Worm (Caenorhabditis elegans) whole organism, L4 larva: ENCODE results near the gene Y37E11AL.3.

ENCODE experiments used
- D1046.2 ChIP-seq: fragments of 200-800 bp; sonication (Bioruptor generic); IDR thresholded peaks from 2 replicates; pipeline ENCODE4 v1.3.6; 2022; ENCODE audit warnings: missing genetic modification characterization, missing compliant biosample characterization
- F10B5.3 ChIP-seq: sonication (generic microtip); optimal IDR thresholded peaks from 2 replicates; lab custom pipeline; 2016; ENCODE audit warnings: mild to moderate bottlenecking, missing genetic modification characterization, missing compliant biosample characterization
- F26F4.8 ChIP-seq: fragments of 200-800 bp; sonication (Bioruptor generic); conservative IDR thresholded peaks from 2 replicates; pipeline ENCODE4 v1.3.6; 2022; ENCODE audit warnings: missing genetic modification characterization, missing compliant biosample characterization
- F44E2.7 ChIP-seq: fragments of 200-800 bp; sonication (Bioruptor generic); IDR thresholded peaks from 2 replicates; pipeline ENCODE4 v2.1.2; 2022; ENCODE audit warnings: missing genetic modification characterization, missing compliant biosample characterization
- T20F7.1 ChIP-seq: fragments of 200-800 bp; sonication (Bioruptor generic); optimal IDR thresholded peaks from 2 replicates; lab custom pipeline; 2018; ENCODE audit warnings: mild to moderate bottlenecking, missing genetic modification characterization, missing compliant biosample characterization
- T26A8.4 ChIP-seq: fragments of 200-800 bp; sonication (Bioruptor generic); IDR thresholded peaks from 2 replicates; pipeline ENCODE4 v1.3.6; 2022; ENCODE audit warnings: missing genetic modification characterization, missing compliant biosample characterization
- Y105C5A.15 ChIP-seq: fragments of 200-800 bp; sonication (Bioruptor generic); IDR thresholded peaks from 2 replicates; pipeline ENCODE4 v1.3.6; 2022; ENCODE audit warnings: missing genetic modification characterization, missing compliant biosample characterization
- Y48G9A.11 ChIP-seq: fragments of 200-800 bp; sonication (Bioruptor generic); IDR thresholded peaks from 2 replicates; pipeline ENCODE4 v1.3.6; 2022; ENCODE audit warnings: missing genetic modification reagents, missing genetic modification characterization, missing compliant biosample characterization
- ZK337.2 ChIP-seq: fragments of 200-800 bp; sonication (Bioruptor generic); IDR thresholded peaks from 2 replicates; pipeline ENCODE4 v1.3.6; 2022; ENCODE audit warnings: missing genetic modification reagents, missing genetic modification characterization, missing compliant biosample characterization
- aly-2 ChIP-seq: sonication (generic microtip); optimal IDR thresholded peaks from 2 replicates; lab custom pipeline; 2018; ENCODE audit warnings: missing biosample characterization, missing genetic modification characterization
- arid-1 ChIP-seq: fragments of 200-800 bp; sonication (Bioruptor generic); conservative IDR thresholded peaks from 2 replicates; pipeline ENCODE4 v1.3.6; 2022; ENCODE audit warnings: missing genetic modification reagents, missing genetic modification characterization, missing compliant biosample characterization
- attf-4 ChIP-seq: sonication (generic microtip); optimal IDR thresholded peaks from 3 replicates; lab custom pipeline; 2017; ENCODE audit warnings: missing biosample characterization, missing genetic modification characterization
- ceh-28 ChIP-seq: fragments of 150-350 bp; optimal IDR thresholded peaks from 2 replicates; lab custom pipeline; 2014; ENCODE audit warnings: missing biosample characterization, missing genetic modification reagents, missing genetic modification characterization
- ceh-32 ChIP-seq: sonication (generic microtip); optimal IDR thresholded peaks from 2 replicates; lab custom pipeline; 2016; ENCODE audit warnings: mild to moderate bottlenecking, missing genetic modification characterization, missing compliant biosample characterization; ENCODE audit not compliant: poor library complexity
- ceh-44 ChIP-seq: fragments of 200-800 bp; sonication (Bioruptor generic); IDR thresholded peaks from 2 replicates; pipeline ENCODE4 v1.3.6; 2022; ENCODE audit warnings: missing genetic modification reagents, missing genetic modification characterization, missing compliant biosample characterization
- ctbp-1 ChIP-seq: fragments of 200-800 bp; sonication (Bioruptor generic); IDR thresholded peaks from 2 replicates; pipeline ENCODE4 v1.3.6; 2022; ENCODE audit warnings: missing genetic modification reagents, missing genetic modification characterization, missing compliant biosample characterization
- daf-12 ChIP-seq: fragments of 150-350 bp; optimal IDR thresholded peaks from 2 replicates; lab custom pipeline; 2014; ENCODE audit warnings: missing biosample characterization, missing genetic modification reagents, missing genetic modification characterization
- daf-16 ChIP-seq, 3 experiments: sonication (generic microtip); optimal IDR thresholded peaks; 2 replicates each; lab custom pipeline; 2016 to 2017; ENCODE audit warnings: missing genetic modification characterization in 3 of 3, missing genetic modification reagents in 3 of 3, mild to moderate bottlenecking in 2 of 3, missing compliant biosample characterization in 2 of 3, missing biosample characterization in 1 of 3, moderate library complexity in 1 of 3
- daf-19 ChIP-seq: fragments of 200-800 bp; sonication (Bioruptor generic); conservative IDR thresholded peaks from 2 replicates; pipeline ENCODE4 v1.3.6; 2022; ENCODE audit warnings: missing genetic modification characterization, missing compliant biosample characterization
- dmd-6 ChIP-seq: fragments of 200-800 bp; sonication (Bioruptor generic); IDR thresholded peaks from 2 replicates; pipeline ENCODE4 v1.3.6; 2022; ENCODE audit warnings: missing genetic modification reagents, missing genetic modification characterization, missing compliant biosample characterization
- dmd-8 ChIP-seq: fragments of 200-800 bp; sonication (Bioruptor generic); IDR thresholded peaks from 2 replicates; pipeline ENCODE4 v1.3.6; 2022; ENCODE audit warnings: missing genetic modification characterization, missing compliant biosample characterization
- dpl-1 ChIP-seq: fragments of 150-350 bp; optimal IDR thresholded peaks from 2 replicates; lab custom pipeline; 2014; ENCODE audit warnings: missing biosample characterization, missing genetic modification reagents, missing genetic modification characterization
- egl-27 ChIP-seq: sonication (generic microtip); optimal IDR thresholded peaks from 3 replicates; lab custom pipeline; 2017; ENCODE audit warnings: missing biosample characterization, missing genetic modification reagents, missing genetic modification characterization
- fos-1 ChIP-seq: fragments of 150-350 bp; optimal IDR thresholded peaks from 2 replicates; lab custom pipeline; 2014; ENCODE audit warnings: missing biosample characterization, missing genetic modification characterization
- gei-8 ChIP-seq: fragments of 200-800 bp; sonication (Bioruptor generic); optimal IDR thresholded peaks from 2 replicates; lab custom pipeline; 2018; ENCODE audit warnings: mild to moderate bottlenecking, missing genetic modification characterization, missing compliant biosample characterization
- hif-1 ChIP-seq, 2 experiments: sonication (generic microtip); optimal IDR thresholded peaks; 2 replicates each; lab custom pipeline; 2016 to 2017; ENCODE audit warnings: missing compliant biosample characterization in 2 of 2, missing genetic modification characterization in 2 of 2, missing genetic modification reagents in 2 of 2, missing genotype in 2 of 2, mild to moderate bottlenecking in 1 of 2
- hlh-11 ChIP-seq: fragments of 200-800 bp; sonication (Bioruptor generic); optimal IDR thresholded peaks from 2 replicates; lab custom pipeline; 2018; ENCODE audit warnings: mild to moderate bottlenecking, missing genetic modification characterization, missing compliant biosample characterization
- hlh-30 ChIP-seq: sonication (generic microtip); optimal IDR thresholded peaks from 2 replicates; lab custom pipeline; 2017; ENCODE audit warnings: antibody characterized with exemption, mild to moderate bottlenecking, missing genetic modification characterization, missing compliant biosample characterization; ENCODE audit not compliant: insufficient read depth
- lsy-2 ChIP-seq, 2 experiments: fragments of 150-350 bp in 1 of 2; sonication (generic microtip) in 1 of 2; optimal IDR thresholded peaks; 2 replicates each; lab custom pipeline; 2014 to 2017; ENCODE audit warnings: missing biosample characterization in 2 of 2, missing genetic modification characterization in 2 of 2
- madf-9 ChIP-seq: fragments of 200-800 bp; sonication (Bioruptor generic); conservative IDR thresholded peaks from 2 replicates; pipeline ENCODE4 v1.3.6; 2022; ENCODE audit warnings: missing genetic modification reagents, missing genetic modification characterization, missing compliant biosample characterization
- mdl-1 ChIP-seq, 2 experiments: fragments of 150-350 bp in 1 of 2; sonication (generic microtip) in 1 of 2; optimal IDR thresholded peaks; 2 replicates each; lab custom pipeline; 2014 to 2017; ENCODE audit warnings: missing biosample characterization in 2 of 2, missing genetic modification characterization in 2 of 2
- mdt-29 ChIP-seq: fragments of 200-800 bp; sonication (Bioruptor generic); IDR thresholded peaks from 2 replicates; pipeline ENCODE4 v1.3.6; 2022; ENCODE audit warnings: missing genetic modification reagents, missing genetic modification characterization, missing compliant biosample characterization
- mep-1 ChIP-seq: fragments of 150-350 bp; sonication (generic microtip); optimal IDR thresholded peaks from 3 replicates; lab custom pipeline; 2014; ENCODE audit warnings: missing biosample characterization, missing genetic modification characterization
- nhr-10 ChIP-seq: fragments of 150-350 bp; optimal IDR thresholded peaks from 2 replicates; lab custom pipeline; 2014; ENCODE audit warnings: missing biosample characterization, missing genetic modification characterization
- nhr-102 ChIP-seq: sonication (generic microtip); optimal IDR thresholded peaks from 2 replicates; lab custom pipeline; 2016; ENCODE audit warnings: mild to moderate bottlenecking, missing genetic modification characterization, moderate library complexity, missing compliant biosample characterization
- nhr-11 ChIP-seq: fragments of 150-350 bp; optimal IDR thresholded peaks from 2 replicates; lab custom pipeline; 2014; ENCODE audit warnings: missing biosample characterization, missing genetic modification characterization
- nhr-111 ChIP-seq: fragments of 200-800 bp; sonication (Bioruptor generic); optimal IDR thresholded peaks from 2 replicates; lab custom pipeline; 2018; ENCODE audit warnings: mild to moderate bottlenecking, missing genetic modification characterization, missing compliant biosample characterization
- nhr-25 ChIP-seq: sonication (generic microtip); optimal IDR thresholded peaks from 2 replicates; lab custom pipeline; 2017; ENCODE audit warnings: missing genetic modification characterization, mild to moderate bottlenecking, missing compliant biosample characterization, antibody characterized with exemption, moderate library complexity, borderline replicate concordance; ENCODE audit not compliant: insufficient read depth
- nhr-41 ChIP-seq: fragments of 200-800 bp; sonication (Bioruptor generic); IDR thresholded peaks from 2 replicates; pipeline ENCODE4 v1.3.6; 2022; ENCODE audit warnings: missing genetic modification reagents, missing genetic modification characterization, missing compliant biosample characterization
- nhr-77 ChIP-seq: fragments of 150-350 bp; optimal IDR thresholded peaks from 2 replicates; lab custom pipeline; 2014; ENCODE audit warnings: missing biosample characterization, missing genetic modification characterization
- pha-4 ChIP-seq, 2 experiments: fragments of 150-350 bp in 1 of 2; fragments of 200-800 bp in 1 of 2; sonication (Bioruptor generic) in 1 of 2; IDR thresholded peaks in 1 of 2; optimal IDR thresholded peaks in 1 of 2; 2 replicates each; pipeline versions ENCODE4 v1.3.6 to Lab custom; 2014 to 2022; ENCODE audit warnings: missing genetic modification characterization in 2 of 2, missing genetic modification reagents in 2 of 2, missing biosample characterization in 1 of 2, missing compliant biosample characterization in 1 of 2
- sdz-12 ChIP-seq: fragments of 200-800 bp; sonication (Bioruptor generic); optimal IDR thresholded peaks from 2 replicates; lab custom pipeline; 2018; ENCODE audit warnings: mild to moderate bottlenecking, missing genetic modification characterization, missing compliant biosample characterization
- set-16 ChIP-seq: fragments of 200-800 bp; sonication (Bioruptor generic); IDR thresholded peaks from 2 replicates; pipeline ENCODE4 v1.3.6; 2022; ENCODE audit warnings: missing genetic modification reagents, missing genetic modification characterization, missing compliant biosample characterization
- snpc-4 ChIP-seq: fragments of 150-350 bp; optimal IDR thresholded peaks from 2 replicates; lab custom pipeline; 2014; ENCODE audit warnings: missing biosample characterization, missing genetic modification characterization
- spr-1 ChIP-seq: sonication (generic microtip); optimal IDR thresholded peaks from 2 replicates; lab custom pipeline; 2016; ENCODE audit warnings: mild to moderate bottlenecking, missing genetic modification characterization, missing compliant biosample characterization
- spr-3 ChIP-seq: fragments of 200-800 bp; sonication (Bioruptor generic); optimal IDR thresholded peaks from 2 replicates; lab custom pipeline; 2018; ENCODE audit warnings: mild to moderate bottlenecking, missing genetic modification characterization, missing compliant biosample characterization
- tra-1 ChIP-seq: fragments of 200-800 bp; sonication (Bioruptor generic); IDR thresholded peaks from 2 replicates; pipeline ENCODE4 v1.3.6; 2022; ENCODE audit warnings: missing genetic modification reagents, missing genetic modification characterization, missing compliant biosample characterization
- unc-130 ChIP-seq: sonication (generic microtip); optimal IDR thresholded peaks from 2 replicates; lab custom pipeline; 2016; ENCODE audit warnings: missing genetic modification reagents, missing genetic modification characterization, missing compliant biosample characterization
- ztf-7 ChIP-seq: fragments of 150-350 bp; optimal IDR thresholded peaks from 2 replicates; lab custom pipeline; 2014; ENCODE audit warnings: missing biosample characterization, missing genetic modification characterization

Y37E11AL.3 gene

DNA sequence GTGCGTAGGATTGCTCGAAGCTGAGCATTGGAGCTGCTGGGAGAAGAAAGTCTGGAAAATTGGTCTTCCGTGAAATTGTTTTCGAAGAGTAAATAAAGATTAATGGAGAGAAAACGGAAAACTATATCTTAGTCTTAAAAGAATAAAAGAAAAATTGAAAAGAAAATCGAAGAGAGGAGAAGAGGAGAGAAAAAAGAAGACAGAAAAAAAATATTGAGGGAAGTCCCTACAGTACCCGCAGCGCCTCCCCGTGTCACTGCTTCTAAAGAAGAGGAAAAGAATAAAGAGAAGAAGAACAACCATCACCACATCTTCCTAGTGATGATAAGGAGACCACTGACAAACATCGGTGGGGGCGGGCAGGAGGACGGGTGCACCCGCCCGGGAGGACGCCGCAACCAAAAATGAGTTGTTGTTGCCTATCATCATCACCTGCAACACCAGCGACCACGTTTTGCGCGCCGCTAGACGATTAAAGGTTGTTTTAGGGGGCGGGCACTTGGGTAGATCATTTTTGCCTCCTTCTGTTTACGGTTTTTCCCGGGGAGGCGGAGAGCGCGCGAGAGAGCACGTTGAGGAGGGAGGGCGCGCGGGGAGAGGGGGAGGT, 46.0 kb upstream of the Y37E11AL.3 start, which contains the start of gene CC8.2 (continued):
- TF ChIP-seq ceh-32: no peak
- no peak for TF ChIP-seq tra-1 (GFP tag; lab: Robert Waterston, UW)
- TF ChIP-seq mdl-1 (tag; optimal IDR thresholded peaks at IDR 0.05; lab: Kevin White, UChicago): peak; percentile 44 to 62
- no peak for TF ChIP-seq ctbp-1 (GFP tag; lab: Robert Waterston, UW)
- TF ChIP-seq dmd-8 (GFP tag; lab: Robert Waterston, UW): no peak
- no peak for TF ChIP-seq ceh-44 (GFP tag; lab: Robert Waterston, UW)
- no peak for TF ChIP-seq T26A8.4 (GFP tag; lab: Robert Waterston, UW)
- no peak for TF ChIP-seq Y48G9A.11
- no peak for TF ChIP-seq unc-130 (GFP tag; lab: Kevin White, UChicago)
- TF ChIP-seq egl-27 (tag; lab: Kevin White, UChicago): no peak
- no peak for TF ChIP-seq daf-12
- TF ChIP-seq lsy-2 (tag; optimal IDR thresholded peaks at IDR 0.05; lab: Kevin White, UChicago): peak in 1 of 2 experiments; percentile 23
- TF ChIP-seq nhr-102 (tag; lab: Kevin White, UChicago): peak; percentile 19
- no peak for TF ChIP-seq spr-1 (tag; lab: Kevin White, UChicago)
- no peak for TF ChIP-seq attf-4 (tag; lab: Kevin White, UChicago)
- no peak for TF ChIP-seq nhr-111 (GFP tag; lab: Kevin White, UChicago)
- TF ChIP-seq ZK337.2 (GFP tag; lab: Robert Waterston, UW): 0 out of 2 replicates have a peak, but pooled peaks have one; percentile 12
- no peak for TF ChIP-seq F26F4.8
- TF ChIP-seq dpl-1 (GFP tag; lab: Kevin White, UChicago): peak; percentile 19
- no peak for TF ChIP-seq fos-1
- TF ChIP-seq nhr-25: no peak
- TF ChIP-seq aly-2: no peak
- no peak for TF ChIP-seq pha-4 (GFP tag; IDR thresholded peaks at IDR 0.05; lab: Robert Waterston, UW)
- no peak for TF ChIP-seq pha-4 (tag; optimal IDR thresholded peaks at IDR 0.05; lab: Kevin White, UChicago)
- TF ChIP-seq spr-3 (GFP tag; lab: Kevin White, UChicago): no peak
- peak; percentile 50; the same call in 1 of the 2 replicates for TF ChIP-seq dmd-6 (GFP tag; lab: Robert Waterston, UW)
- no peak for TF ChIP-seq snpc-4
- TF ChIP-seq Y105C5A.15: no peak
- peak in 1 of 2 experiments; percentile 43 for TF ChIP-seq hif-1 (tag; optimal IDR thresholded peaks at IDR 0.05; lab: Kevin White, UChicago)
- no peak for TF ChIP-seq gei-8 (GFP tag; lab: Kevin White, UChicago)
- 0 out of 2 replicates have a peak, but pooled peaks have one; percentile 28 for TF ChIP-seq arid-1 (GFP tag; lab: Robert Waterston, UW)
- no peak for TF ChIP-seq ztf-7 (tag; lab: Kevin White, UChicago)
- no peak for TF ChIP-seq sdz-12 (GFP tag; lab: Kevin White, UChicago)
- TF ChIP-seq nhr-41 (GFP tag; lab: Robert Waterston, UW): no peak
- TF ChIP-seq F10B5.3: no peak
- TF ChIP-seq daf-16 (GFP tag; optimal IDR thresholded peaks at IDR 0.05; lab: Kevin White, UChicago): no peak
- peak; percentile 91 for TF ChIP-seq daf-16 (tag; optimal IDR thresholded peaks at IDR 0.05; lab: Kevin White, UChicago)
- peak; percentile 61 for TF ChIP-seq hlh-30 (tag; lab: Kevin White, UChicago)
- peak; percentile 85 for TF ChIP-seq hlh-11
- no peak for TF ChIP-seq daf-19 (GFP tag; lab: Robert Waterston, UW)
- no peak for TF ChIP-seq mdt-29 (GFP tag; lab: Robert Waterston, UW)
- no peak for TF ChIP-seq D1046.2 (GFP tag; lab: Robert Waterston, UW)
- no peak for TF ChIP-seq F44E2.7
- no peak for TF ChIP-seq T20F7.1 (GFP tag; lab: Kevin White, UChicago)
- peak; percentile 81 for TF ChIP-seq set-16 (GFP tag; lab: Robert Waterston, UW)
- no peak for TF ChIP-seq nhr-77
- peak; percentile 6 for TF ChIP-seq mep-1 (tag; lab: Kevin White, UChicago)
- no peak for TF ChIP-seq madf-9 (GFP tag; lab: Robert Waterston, UW)
- peak; percentile 49 for TF ChIP-seq nhr-10 (tag; lab: Kevin White, UChicago)
- TF ChIP-seq nhr-11 (tag; lab: Kevin White, UChicago): no peak
- no peak for TF ChIP-seq ceh-28 (tag; lab: Kevin White, UChicago)
